Fruit fly (Drosophila melanogaster): ENCODE measurements around the gene Icmt.

Icmt gene

dm6 chr3L:13006490-13006889 lies 11.6 kb upstream of the Icmt start, which contains the start of gene CG11263 (continued):
- TF ChIP-seq jumu (GFP tag; optimal IDR thresholded peaks at IDR 0.05) (peak; percentile 34), CG13894 (tag; optimal IDR thresholded peaks at IDR 0.05) (no peak), vfl (GFP tag; optimal IDR thresholded peaks at IDR 0.05) (peak; percentile 21), fru (optimal IDR thresholded peaks at IDR 0.05) (no peak), CG13287 (GFP tag; IDR thresholded peaks at IDR 0.05; ENCODE audit: partially characterized antibody) (peak; percentile 89), hb (GFP tag; IDR thresholded peaks at IDR 0.05; ENCODE audit: partially characterized antibody) (peak; percentile 83), CG1792 (GFP tag; optimal IDR thresholded peaks at IDR 0.05) (peak; percentile 38), CG31441 (GFP tag; IDR thresholded peaks at IDR 0.05) (peak; percentile 44; the same call in 1 of the 2 replicates), CG4820 (GFP tag; optimal IDR thresholded peaks at IDR 0.05) (peak; percentile 43), pnt (GFP tag; optimal IDR thresholded peaks at IDR 0.05) (peak; percentile 12), Sry-δ (GFP tag; optimal IDR thresholded peaks at IDR 0.05) (peak; percentile 94), B-H1 (GFP tag; IDR thresholded peaks at IDR 0.05) (peak; percentile 28; the same call in 1 of the 3 replicates), HmgZ (tag; optimal IDR thresholded peaks at IDR 0.05) (peak; percentile 7), Chrac-16 (GFP tag; optimal IDR thresholded peaks at IDR 0.05) (peak; percentile 37), NFAT (GFP tag; IDR thresholded peaks at IDR 0.05) (peak; percentile 22; the same call in 1 of the 2 replicates), CG6272 (GFP tag; IDR thresholded peaks at IDR 0.05) (no peak), CG3065 (GFP tag; optimal IDR thresholded peaks at IDR 0.05) (peak; percentile 77), B-H2 (GFP tag; optimal IDR thresholded peaks at IDR 0.05) (peak; percentile 4), TFAM (GFP tag; optimal IDR thresholded peaks at IDR 0.05) (no peak), CG1832 (GFP tag; optimal IDR thresholded peaks at IDR 0.05) (no peak), Bteb2 (GFP tag; optimal IDR thresholded peaks at IDR 0.05) (peak; percentile 47), ranshi (GFP tag; IDR thresholded peaks at IDR 0.05) (0 out of 2 replicates have a peak, but pooled peaks have one; percentile 51), CG17829 (tag; optimal IDR thresholded peaks at IDR 0.05) (peak; percentile 21), bcd (GFP tag; optimal IDR thresholded peaks at IDR 0.05) (peak; percentile 39), Sry-β (GFP tag; optimal IDR thresholded peaks at IDR 0.05) (no peak), CG1602 (GFP tag; optimal IDR thresholded peaks at IDR 0.05) (peak; percentile 1), Hey (tag; optimal IDR thresholded peaks at IDR 0.05) (no peak), tin (GFP tag; optimal IDR thresholded peaks at IDR 0.05) (peak; percentile 62), pan (optimal IDR thresholded peaks at IDR 0.05) (no peak), pan (GFP tag; optimal IDR thresholded peaks at IDR 0.05 in 1 of 2, IDR thresholded peaks at IDR 0.05 in 1 of 2) (peak in 1 of 2 experiments; percentile 42), trem (tag; optimal IDR thresholded peaks at IDR 0.05) (peak; percentile 41), CG33213 (GFP tag; optimal IDR thresholded peaks at IDR 0.05) (peak; percentile 82), H2.0 (GFP tag; IDR thresholded peaks at IDR 0.05) (peak; percentile 36; the same call in 1 of the 2 replicates), CG17385 (GFP tag; optimal IDR thresholded peaks at IDR 0.05) (no peak), zen (tag; optimal IDR thresholded peaks at IDR 0.05) (no peak), knrl (GFP tag; IDR thresholded peaks at IDR 0.05; ENCODE audit: partially characterized antibody) (peak; percentile 79), Oli (tag; optimal IDR thresholded peaks at IDR 0.05) (peak; percentile 20), CG32772 (GFP tag; IDR thresholded peaks at IDR 0.05) (peak; percentile 29; the same call in 1 of the 2 replicates), Hsf (GFP tag; optimal IDR thresholded peaks at IDR 0.05) (peak; percentile 70), hkb (optimal IDR thresholded peaks at IDR 0.05) (no peak), hkb (GFP tag; IDR thresholded peaks at IDR 0.05) (peak; percentile 49; the same call in 1 of the 2 replicates), inv (GFP tag; IDR thresholded peaks at IDR 0.05; ENCODE audit: partially characterized antibody) (peak; percentile 74), CG18262 (tag; optimal IDR thresholded peaks at IDR 0.05) (peak; percentile 51), CG11456 (GFP tag; IDR thresholded peaks at IDR 0.05) (0 out of 3 replicates have a peak, but pooled peaks have one; percentile 60), eve (GFP tag; optimal IDR thresholded peaks at IDR 0.05) (peak in 1 of 2 experiments; percentile 23), ATbp (GFP tag; optimal IDR thresholded peaks at IDR 0.05) (no peak), dmrt11E (tag; optimal IDR thresholded peaks at IDR 0.05) (peak; percentile 1), Mrtf (GFP tag; IDR thresholded peaks at IDR 0.05) (no peak; the same call in 2 of the 3 replicates), Fer1 (GFP tag; optimal IDR thresholded peaks at IDR 0.05) (peak; percentile 35), NK7.1 (GFP tag; optimal IDR thresholded peaks at IDR 0.05) (no peak), tap (tag; optimal IDR thresholded peaks at IDR 0.05) (no peak), CG15073 (GFP tag; optimal IDR thresholded peaks at IDR 0.05) (no peak)

All from whole organism, embryonic.